Fruit fly (Drosophila melanogaster) Kc167 (cell line): ENCODE data around the gene solo.

Experiments
- Myc ChIP-seq: fragments of >200 bp; optimal IDR thresholded peaks from 2 replicates; lab custom pipeline; 2017; ENCODE audit warnings: missing external identifiers
- Sin3A ChIP-seq: fragments of >200 bp; optimal IDR thresholded peaks from 2 replicates; lab custom pipeline; 2018; ENCODE audit warnings: missing external identifiers
- h ChIP-seq: fragments of >200 bp; optimal IDR thresholded peaks from 3 replicates; lab custom pipeline; 2018; ENCODE audit warnings: missing external identifiers
- insv ChIP-seq: fragments of >200 bp; optimal IDR thresholded peaks from 3 replicates; lab custom pipeline; 2018; ENCODE audit warnings: missing external identifiers
- psq ChIP-seq: fragments of >200 bp; optimal IDR thresholded peaks from 2 replicates; lab custom pipeline; 2017; ENCODE audit warnings: missing external identifiers
- ttk ChIP-seq: sonication (Bioruptor generic); optimal IDR thresholded peaks from 2 replicates; lab custom pipeline; 2017; ENCODE audit warnings: missing external identifiers

Gene solo

dm6 chr2L:15061368-15061767, at the start of gene solo, which contains the start of gene vas:
TSS of gene solo (plus strand) at chr2L:15061656.
TSS of gene vas (plus strand) at chr2L:15061656.
- no peak for TF ChIP-seq ttk (lab: Kevin White, UChicago)
- TF ChIP-seq insv: no peak
- no peak for TF ChIP-seq Sin3A (lab: Kevin White, UChicago)
- no peak for TF ChIP-seq h (lab: Kevin White, UChicago)
- TF ChIP-seq psq (lab: Kevin White, UChicago): no peak
- TF ChIP-seq Myc (lab: Kevin White, UChicago): no peak

DNA sequence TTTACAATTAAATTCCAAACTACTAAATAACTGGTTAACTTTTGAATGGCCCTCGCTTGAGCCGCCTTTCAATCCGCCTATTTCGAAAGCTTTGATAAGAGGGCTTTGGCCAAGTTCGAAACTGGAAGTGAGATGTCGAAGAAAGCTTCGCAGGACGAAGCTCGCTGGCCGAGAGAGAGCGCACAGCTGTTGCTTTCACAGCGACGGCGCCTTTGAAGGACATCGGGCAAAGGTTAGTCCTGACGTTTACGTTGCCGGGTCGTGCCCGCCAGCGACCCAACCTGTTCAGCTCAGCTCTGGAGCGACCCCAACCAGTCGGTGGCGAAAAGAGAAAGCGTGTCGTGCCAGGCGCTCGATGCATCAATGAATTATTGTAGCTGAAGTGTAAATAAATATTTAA, 49.7 kb upstream of the solo start:
- TF ChIP-seq ttk (lab: Kevin White, UChicago): no peak
- no peak for TF ChIP-seq psq (lab: Kevin White, UChicago)
- no peak for TF ChIP-seq insv
- no peak for TF ChIP-seq Myc (lab: Kevin White, UChicago)
- no peak for TF ChIP-seq Sin3A (lab: Kevin White, UChicago)
- no peak for TF ChIP-seq h (lab: Kevin White, UChicago)

- TF ChIP-seq ttk (lab: Kevin White, UChicago) (no peak), psq (lab: Kevin White, UChicago) (no peak), insv (no peak), h (lab: Kevin White, UChicago) (no peak), Myc (lab: Kevin White, UChicago) (no peak), Sin3A (lab: Kevin White, UChicago) (no peak)
Measured at dm6 chr2L:15013523-15013922, 47.9 kb upstream of the solo start.

DNA sequence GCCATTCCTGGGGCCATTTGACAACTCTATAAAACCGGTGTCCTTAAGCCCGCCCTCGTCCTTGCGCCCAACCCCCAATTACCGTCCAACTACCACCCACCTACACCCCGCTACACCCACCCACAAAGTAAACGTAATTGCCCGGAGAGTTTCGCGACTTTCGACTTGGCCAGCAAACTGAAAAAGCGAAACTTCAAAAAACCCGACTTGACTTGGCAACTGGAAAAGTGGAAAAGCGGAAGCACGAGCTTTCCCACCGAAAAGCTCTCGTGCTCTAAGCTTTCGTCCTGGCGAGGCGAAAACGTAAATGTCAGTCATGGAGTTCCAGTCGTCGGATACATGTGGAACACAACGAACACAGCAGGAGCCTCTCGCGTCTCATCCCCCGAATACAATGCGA, 45.4 kb upstream of the solo start, which contains the start of gene GABA-B-R1:
TSS of gene GABA-B-R1 (plus strand) at position 301 of the 400 bp plus-strand sequence.
- TF ChIP-seq Sin3A (lab: Kevin White, UChicago): no peak
- TF ChIP-seq insv: no peak
- TF ChIP-seq ttk (lab: Kevin White, UChicago): no peak
- no peak for TF ChIP-seq psq (lab: Kevin White, UChicago)
- no peak for TF ChIP-seq h (lab: Kevin White, UChicago)
- no peak for TF ChIP-seq Myc (lab: Kevin White, UChicago)

dm6 chr2L:15026582-15026981, 34.9 kb upstream of the solo start, which contains the start of gene CG33310:
TSS of gene CG33310 (plus strand) at chr2L:15026882.
- TF ChIP-seq Myc (lab: Kevin White, UChicago) (no peak), insv (no peak), ttk (lab: Kevin White, UChicago) (no peak), h (lab: Kevin White, UChicago) (no peak), psq (lab: Kevin White, UChicago) (no peak), Sin3A (lab: Kevin White, UChicago) (no peak)

DNA sequence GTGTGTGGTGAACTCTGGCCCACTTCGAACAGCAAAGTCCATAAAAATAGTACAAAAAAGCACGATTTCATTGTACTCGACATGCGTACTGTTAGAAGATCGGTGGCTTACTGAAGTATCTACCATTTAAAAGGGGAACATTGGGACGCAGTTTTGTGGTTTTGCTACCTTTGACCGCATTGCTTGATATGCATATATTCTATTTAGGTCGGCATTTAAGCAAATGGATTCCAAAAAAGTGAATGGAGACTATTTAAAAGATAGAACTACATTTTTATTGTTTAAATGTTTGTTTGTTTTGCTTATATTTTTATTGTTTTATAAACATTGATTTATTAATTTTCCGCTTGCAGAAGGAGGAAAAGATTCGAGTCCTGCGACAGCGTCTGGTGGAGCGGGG, 29.8 kb upstream of the solo start, which contains the start of gene CG31832:
TSS of gene CG31832 (minus strand) at position 101 of the 400 bp plus-strand sequence.
- TF ChIP-seq h (lab: Kevin White, UChicago) (no peak), Myc (lab: Kevin White, UChicago) (no peak), insv (no peak), ttk (lab: Kevin White, UChicago) (no peak), psq (lab: Kevin White, UChicago) (no peak), Sin3A (lab: Kevin White, UChicago) (no peak)

DNA sequence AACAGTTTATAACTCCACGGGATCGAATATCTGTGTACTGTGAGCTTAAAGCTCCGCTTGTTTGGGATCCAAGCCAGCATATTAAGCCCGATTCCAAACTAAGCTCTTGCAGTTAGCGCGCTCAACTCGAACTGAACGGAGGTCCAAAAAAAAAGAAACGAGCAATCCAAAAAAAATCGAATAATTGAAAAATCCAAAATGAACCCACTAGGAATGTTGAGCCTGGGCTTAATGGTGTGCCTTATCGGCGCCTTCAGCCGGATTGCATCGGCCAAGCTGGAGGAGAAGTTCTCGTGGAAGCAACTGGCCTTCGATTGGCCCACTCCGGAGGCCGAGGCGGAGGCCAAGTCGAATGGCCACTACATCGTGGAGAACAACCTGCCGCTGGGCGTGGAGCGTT, 26.1 kb upstream of the solo start, which contains the start of gene yellow-c:
TSS of gene yellow-c (plus strand) at position 29 of the 400 bp plus-strand sequence.
- TF ChIP-seq ttk (lab: Kevin White, UChicago): no peak
- TF ChIP-seq psq (lab: Kevin White, UChicago): no peak
- no peak for TF ChIP-seq Myc (lab: Kevin White, UChicago)
- TF ChIP-seq h (lab: Kevin White, UChicago): no peak

DNA sequence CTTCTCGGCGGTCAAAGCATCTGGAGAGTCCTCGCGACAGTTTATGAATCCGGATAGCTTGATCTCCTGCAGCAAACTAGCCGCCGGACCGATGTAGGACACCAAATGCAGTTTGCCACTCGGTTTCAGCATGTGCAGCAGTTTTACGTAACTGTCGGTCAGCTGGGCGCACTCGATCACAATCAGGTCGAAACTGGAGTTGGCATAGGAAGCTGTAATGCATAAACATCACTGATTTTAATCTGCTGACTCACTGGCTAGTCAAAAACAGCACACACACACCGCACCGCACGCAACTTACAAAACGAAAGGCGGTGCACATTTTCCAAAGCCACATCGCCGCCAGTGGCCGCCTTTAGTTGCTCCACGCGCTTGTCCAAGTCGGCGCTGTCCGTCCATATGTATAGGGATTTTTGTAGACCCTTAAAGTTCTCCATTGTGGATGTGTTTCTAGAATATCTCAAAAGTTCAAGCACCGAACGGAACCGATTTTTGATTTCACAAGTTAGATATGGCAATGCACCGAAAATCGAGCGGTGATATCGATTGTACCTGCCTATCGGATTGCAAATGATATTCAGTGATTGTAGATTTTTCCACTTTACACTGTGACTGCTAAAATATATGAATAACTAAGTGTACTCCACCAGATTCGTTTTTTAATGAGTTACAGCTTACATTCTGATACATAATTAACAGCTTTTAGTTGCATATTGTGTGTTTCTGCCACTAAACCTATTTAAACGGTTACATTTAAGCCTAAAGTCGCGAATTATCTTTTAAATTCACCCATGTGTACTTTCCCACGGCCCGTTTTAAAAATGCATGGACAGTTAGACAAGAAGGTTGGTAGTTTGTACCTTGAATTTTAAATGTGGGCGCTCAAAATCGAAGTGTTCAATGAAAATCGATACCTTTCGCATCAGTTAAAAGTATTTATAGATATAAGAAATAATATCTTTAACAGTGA, 22.8 kb upstream of the solo start, which contains the start of gene CIAPIN1:
TSS of gene CIAPIN1 (minus strand) at position 523 of the 970 bp plus-strand sequence.
- TF ChIP-seq Myc (lab: Kevin White, UChicago): no peak
- TF ChIP-seq ttk (lab: Kevin White, UChicago): no peak
- TF ChIP-seq h (lab: Kevin White, UChicago): no peak
- no peak for TF ChIP-seq insv
- no peak for TF ChIP-seq Sin3A (lab: Kevin White, UChicago)
- TF ChIP-seq psq (lab: Kevin White, UChicago): no peak

DNA sequence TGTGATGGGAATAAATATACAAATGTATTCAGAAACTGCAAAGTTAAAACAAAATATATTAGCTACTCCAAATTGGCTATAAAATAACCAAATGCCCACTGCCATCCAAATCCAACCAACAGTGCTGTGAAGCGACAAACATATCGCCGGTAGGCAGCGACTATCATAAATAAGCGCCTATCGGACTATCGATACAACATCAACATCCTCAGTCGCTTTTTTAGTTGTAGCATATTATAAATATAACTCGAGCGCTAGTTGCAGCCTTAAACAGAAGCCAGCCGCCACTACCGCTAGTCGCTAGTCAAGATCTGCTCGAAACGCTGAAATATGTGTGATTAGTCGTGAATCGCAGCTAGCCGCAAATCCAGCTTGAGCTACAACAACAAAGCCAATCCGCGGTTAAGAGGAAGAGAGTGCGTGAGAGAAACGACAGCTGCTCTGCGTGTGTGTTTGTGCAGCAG, 22.1 kb upstream of the solo start:
- TF ChIP-seq h (lab: Kevin White, UChicago): no peak
- TF ChIP-seq Myc (lab: Kevin White, UChicago): no peak
- no peak for TF ChIP-seq psq (lab: Kevin White, UChicago)
- no peak for TF ChIP-seq ttk (lab: Kevin White, UChicago)
- no peak for TF ChIP-seq Sin3A (lab: Kevin White, UChicago)
- TF ChIP-seq insv: no peak

DNA sequence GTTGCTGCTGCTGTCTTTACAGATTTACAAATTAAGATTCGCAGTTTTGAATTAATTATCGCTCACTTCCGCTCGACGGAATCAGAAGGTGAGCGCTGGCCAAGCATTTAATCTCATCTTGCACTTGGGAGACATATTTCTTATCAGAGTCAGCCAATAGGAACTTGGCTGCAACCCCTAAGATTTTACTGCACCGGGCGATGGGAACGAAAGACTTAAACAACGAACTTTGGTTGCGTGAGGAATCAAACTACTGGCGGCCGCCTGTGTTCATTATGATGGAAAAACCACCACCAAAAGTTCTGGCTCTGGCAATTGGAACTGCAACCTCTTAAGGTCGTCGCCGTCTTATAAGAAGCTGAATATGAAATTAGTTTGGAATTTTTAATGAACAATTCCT, 17.7 kb upstream of the solo start:
- no peak for TF ChIP-seq Sin3A (lab: Kevin White, UChicago)

DNA sequence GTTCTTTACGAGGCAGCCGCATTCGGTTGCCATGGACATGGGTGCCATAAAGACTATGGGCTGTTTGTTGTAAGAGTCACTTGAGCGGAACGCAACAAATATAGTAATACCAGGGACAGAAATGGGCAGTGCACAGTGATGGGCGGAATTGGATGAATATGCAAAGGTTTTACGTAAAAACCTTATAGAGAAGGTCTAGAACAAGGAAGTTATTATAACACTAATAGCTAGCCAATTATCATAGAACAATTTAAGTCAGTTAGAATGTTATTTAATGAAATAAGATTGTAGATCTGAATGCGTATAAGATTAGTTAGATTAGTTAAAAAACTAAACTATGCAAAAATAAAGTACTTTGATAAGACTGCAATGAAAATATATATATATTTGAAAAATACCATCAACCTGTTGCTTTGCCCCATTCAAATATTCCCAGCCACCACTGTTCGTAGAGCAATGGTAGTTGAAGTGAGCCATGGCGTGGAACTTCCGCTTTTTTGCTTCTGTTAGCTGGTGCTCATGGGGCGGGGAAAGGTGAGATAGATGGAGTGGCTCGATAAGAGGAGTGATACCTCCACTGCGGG, 8.6 kb upstream of the solo start:
- TF ChIP-seq h (lab: Kevin White, UChicago): no peak
- no peak for TF ChIP-seq Myc (lab: Kevin White, UChicago)
- TF ChIP-seq insv: no peak
- no peak for TF ChIP-seq psq (lab: Kevin White, UChicago)
- TF ChIP-seq Sin3A (lab: Kevin White, UChicago): no peak
- no peak for TF ChIP-seq ttk (lab: Kevin White, UChicago)
